Fruit fly (Drosophila melanogaster) whole organism, wandering third instar larva: ENCODE results near the gene CG14024.

Source experiments
- Abd-B ChIP-seq: fragments of >200 bp; optimal IDR thresholded peaks from 2 replicates; lab custom pipeline; 2017; ENCODE audit warnings: missing biosample characterization, missing genetic modification characterization
- CG32264 ChIP-seq: fragments of 200-800 bp; sonication (Bioruptor generic); optimal IDR thresholded peaks from 2 replicates; lab custom pipeline; 2016; ENCODE audit warnings: missing biosample characterization, missing genetic modification characterization
- CG9705 ChIP-seq: fragments of 200-800 bp; sonication (Bioruptor generic); optimal IDR thresholded peaks from 2 replicates; lab custom pipeline; 2018; ENCODE audit warnings: missing biosample characterization, mild to moderate bottlenecking, missing genetic modification characterization
- CrebA ChIP-seq: fragments of 200-800 bp; sonication (Bioruptor generic); optimal IDR thresholded peaks from 2 replicates; lab custom pipeline; 2016; ENCODE audit warnings: missing biosample characterization, mild to moderate bottlenecking, missing genetic modification characterization, borderline replicate concordance
- Dfd ChIP-seq: fragments of >200 bp; optimal IDR thresholded peaks from 2 replicates; lab custom pipeline; 2017; ENCODE audit warnings: missing biosample characterization, missing genetic modification characterization
- Dif ChIP-seq: fragments of 200-275, 200-300 bp; sonication (Bioruptor generic); optimal IDR thresholded peaks from 2 replicates; lab custom pipeline; 2018; ENCODE audit warnings: missing biosample characterization, missing genetic modification characterization; ENCODE audit not compliant: partially characterized antibody
- GATAd ChIP-seq: sonication (Bioruptor generic); optimal IDR thresholded peaks from 2 replicates; lab custom pipeline; 2016; ENCODE audit warnings: missing biosample characterization, missing genetic modification characterization
- HLH106 ChIP-seq: fragments of 200-800 bp; optimal IDR thresholded peaks from 3 replicates; lab custom pipeline; 2019; ENCODE audit warnings: missing biosample characterization, mild to moderate bottlenecking, missing genetic modification characterization, moderate library complexity
- Hnf4 ChIP-seq: fragments of 200-800 bp; sonication (Bioruptor generic); optimal IDR thresholded peaks from 2 replicates; lab custom pipeline; 2016; ENCODE audit warnings: missing biosample characterization, mild to moderate bottlenecking, missing genetic modification characterization
- Hr83 ChIP-seq: fragments of 200-300 bp; sonication (Bioruptor generic); optimal IDR thresholded peaks from 2 replicates; lab custom pipeline; 2016; ENCODE audit warnings: missing biosample characterization, mild to moderate bottlenecking, missing genetic modification characterization, moderate library complexity; ENCODE audit not compliant: poor library complexity, severe bottlenecking
- Jra ChIP-seq: sonication (Bioruptor generic); optimal IDR thresholded peaks from 2 replicates; lab custom pipeline; 2016; ENCODE audit warnings: missing biosample characterization, missing genetic modification characterization
- Myc ChIP-seq: fragments of >200 bp; optimal IDR thresholded peaks from 2 replicates; lab custom pipeline; 2017
- OdsH ChIP-seq: fragments of 200-800 bp; sonication (Bioruptor generic); optimal IDR thresholded peaks from 2 replicates; lab custom pipeline; 2016; ENCODE audit warnings: missing biosample characterization, mild to moderate bottlenecking, missing genetic modification characterization
- Rel ChIP-seq, 2 experiments: fragments of 200-800 bp; sonication (Bioruptor generic) in 1 of 2; optimal IDR thresholded peaks; 2 replicates in 1 of 2; 3 replicates in 1 of 2; lab custom pipeline; 2016 to 2019; ENCODE audit warnings: mild to moderate bottlenecking in 2 of 2, missing biosample characterization in 2 of 2, missing genetic modification characterization in 2 of 2, moderate library complexity in 1 of 2
- Sp1 ChIP-seq: fragments of 200-800 bp; sonication (Bioruptor generic); optimal IDR thresholded peaks from 3 replicates; lab custom pipeline; 2019; ENCODE audit warnings: missing biosample characterization, mild to moderate bottlenecking, missing genetic modification characterization, moderate library complexity
- Vsx2 ChIP-seq: fragments of 200-300, 225-300 bp; sonication (Bioruptor generic); optimal IDR thresholded peaks from 2 replicates; lab custom pipeline; 2018; ENCODE audit warnings: missing biosample characterization, missing genetic modification characterization; ENCODE audit not compliant: partially characterized antibody
- br ChIP-seq: fragments of 200-800 bp; sonication (Bioruptor generic); optimal IDR thresholded peaks from 2 replicates; lab custom pipeline; 2016; ENCODE audit warnings: missing biosample characterization, missing genetic modification characterization
- brk ChIP-seq: fragments of 200-800 bp; sonication (Bioruptor generic); optimal IDR thresholded peaks from 2 replicates; lab custom pipeline; 2016; ENCODE audit warnings: missing biosample characterization, mild to moderate bottlenecking, missing genetic modification characterization
- dl ChIP-seq, 2 experiments: fragments of 175-275, 200-275 bp in 1 of 2; fragments of 200-275 bp in 1 of 2; sonication (Bioruptor generic); optimal IDR thresholded peaks; lab custom pipeline; 2018; ENCODE audit warnings: mild to moderate bottlenecking in 2 of 2, missing biosample characterization in 2 of 2, missing genetic modification characterization in 2 of 2, moderate library complexity in 2 of 2; ENCODE audit not compliant: partially characterized antibody in 2 of 2, insufficient read depth in 1 of 2
- dmrt93B ChIP-seq: fragments of 200-800 bp; sonication (Bioruptor generic); optimal IDR thresholded peaks from 2 replicates; lab custom pipeline; 2018; ENCODE audit warnings: missing biosample characterization, mild to moderate bottlenecking, missing genetic modification characterization
- dsf ChIP-seq: sonication (Bioruptor generic); optimal IDR thresholded peaks from 2 replicates; lab custom pipeline; 2016; ENCODE audit warnings: missing biosample characterization, missing genetic modification characterization, borderline replicate concordance
- ey ChIP-seq: fragments of 200-800 bp; sonication (Bioruptor generic); optimal IDR thresholded peaks from 2 replicates; lab custom pipeline; 2016; ENCODE audit warnings: missing biosample characterization, missing genetic modification characterization
- foxo ChIP-seq, 2 experiments: fragments of 200-800 bp; sonication (Bioruptor generic); optimal IDR thresholded peaks; 2 replicates in 1 of 2; 3 replicates in 1 of 2; lab custom pipeline; 2016 to 2017; ENCODE audit warnings: missing biosample characterization in 2 of 2, missing genetic modification characterization in 2 of 2
- fru ChIP-seq: fragments of 200-800 bp; sonication (Bioruptor generic); optimal IDR thresholded peaks from 3 replicates; lab custom pipeline; 2016; ENCODE audit warnings: missing biosample characterization, mild to moderate bottlenecking, missing genetic modification characterization
- h ChIP-seq: fragments of 200-800 bp; sonication (Bioruptor generic); optimal IDR thresholded peaks from 3 replicates; lab custom pipeline; 2016; ENCODE audit warnings: missing biosample characterization, mild to moderate bottlenecking, missing genetic modification characterization
- jim ChIP-seq: fragments of 175-275, 200-325 bp; sonication (Bioruptor generic); optimal IDR thresholded peaks from 2 replicates; lab custom pipeline; 2016; ENCODE audit warnings: missing biosample characterization, mild to moderate bottlenecking, missing genetic modification characterization
- lola ChIP-seq: fragments of >200 bp; optimal IDR thresholded peaks from 2 replicates; lab custom pipeline; 2017; ENCODE audit warnings: missing biosample characterization, missing genetic modification characterization
- pan ChIP-seq: fragments of >200 bp; optimal IDR thresholded peaks from 2 replicates; lab custom pipeline; 2017
- psq ChIP-seq: fragments of 200-800 bp; sonication (Bioruptor generic); optimal IDR thresholded peaks from 3 replicates; lab custom pipeline; 2017; ENCODE audit warnings: missing biosample characterization, mild to moderate bottlenecking, missing genetic modification characterization, moderate library complexity
- rgr ChIP-seq: fragments of 200-800 bp; sonication (Bioruptor generic); optimal IDR thresholded peaks from 3 replicates; lab custom pipeline; 2016; ENCODE audit warnings: missing biosample characterization, mild to moderate bottlenecking, missing genetic modification characterization
- sv ChIP-seq: fragments of 200-800 bp; sonication (Bioruptor generic); optimal IDR thresholded peaks from 3 replicates; lab custom pipeline; 2016; ENCODE audit warnings: missing biosample characterization, missing genetic modification characterization
- tai ChIP-seq: sonication (Bioruptor generic); optimal IDR thresholded peaks from 2 replicates; lab custom pipeline; 2016; ENCODE audit warnings: missing biosample characterization, missing genetic modification characterization
- usp ChIP-seq: fragments of >200 bp; optimal IDR thresholded peaks from 2 replicates; lab custom pipeline; 2017; ENCODE audit warnings: missing biosample characterization, missing genetic modification characterization
- woc ChIP-seq: sonication (Bioruptor generic); optimal IDR thresholded peaks from 2 replicates; lab custom pipeline; 2016; ENCODE audit warnings: missing biosample characterization, mild to moderate bottlenecking, missing genetic modification characterization

CG14024 gene

dm6 chr2L:5314630-5315159 lies at the start of gene CG14024:
CG14024 (minus strand) TSS chr2L:5314895.
- TF ChIP-seq fru (no peak), usp (no peak), woc (GFP tag; lab: Kevin White, UChicago) (no peak), Dif (GFP tag; lab: Kevin White, UChicago) (peak; percentile 28)
- TF ChIP-seq, all 38 proteins: peak for 1

dm6 chr2L:5362351-5362750 lies 47.7 kb upstream of the CG14024 start:
- TF ChIP-seq rgr (GFP tag; lab: Kevin White, UChicago) (no peak), psq (GFP tag; lab: Kevin White, UChicago) (no peak)
- TF ChIP-seq, all 38 proteins: peak for 0

dm6 chr2L:5353454-5353853 lies 38.8 kb upstream of the CG14024 start:
- TF ChIP-seq jim (GFP tag; lab: Kevin White, UChicago) (no peak), psq (GFP tag; lab: Kevin White, UChicago) (no peak), HLH106 (no peak), dsf (GFP tag; lab: Kevin White, UChicago) (no peak), brk (GFP tag; lab: Kevin White, UChicago) (no peak), woc (GFP tag; lab: Kevin White, UChicago) (no peak), Hnf4 (no peak), Vsx2 (no peak), br (no peak), Dif (GFP tag; lab: Kevin White, UChicago) (no peak), pan (lab: Kevin White, UChicago) (no peak), usp (no peak), ey (GFP tag; lab: Kevin White, UChicago) (no peak), GATAd (GFP tag; lab: Kevin White, UChicago) (no peak), sv (no peak), rgr (GFP tag; lab: Kevin White, UChicago) (no peak), tai (no peak), Myc (no peak)

dm6 chr2L:5348591-5348990 lies 33.9 kb upstream of the CG14024 start:
- TF ChIP-seq Hr83 (GFP tag; lab: Kevin White, UChicago) = no peak
- TF ChIP-seq dmrt93B (GFP tag; lab: Kevin White, UChicago) = no peak
- no peak for TF ChIP-seq fru
- no peak for TF ChIP-seq HLH106

- no peak for TF ChIP-seq foxo (GFP tag; optimal IDR thresholded peaks at IDR 0.05; lab: Kevin White, UChicago)
- no peak for TF ChIP-seq jim (GFP tag; lab: Kevin White, UChicago)
- TF ChIP-seq CrebA (GFP tag; lab: Kevin White, UChicago) = no peak
- no peak for TF ChIP-seq Hnf4
- TF ChIP-seq Dfd (GFP tag; lab: Kevin White, UChicago) = no peak
- no peak for TF ChIP-seq fru
- TF ChIP-seq psq (GFP tag; lab: Kevin White, UChicago) = no peak
- no peak for TF ChIP-seq woc (GFP tag; lab: Kevin White, UChicago)
- no peak for TF ChIP-seq lola
- TF ChIP-seq dmrt93B (GFP tag; lab: Kevin White, UChicago) = no peak
- no peak for TF ChIP-seq rgr (GFP tag; lab: Kevin White, UChicago)
- TF ChIP-seq Abd-B (GFP tag; lab: Kevin White, UChicago) = no peak
- no peak for TF ChIP-seq br
- no peak for TF ChIP-seq CG9705
Measured at dm6 chr2L:5345900-5346299, 31.2 kb upstream of the CG14024 start, which contains the start of gene nompC. nompC (plus strand) TSS chr2L:5346200.

- TF ChIP-seq fru (peak; percentile 89), dsf (GFP tag; lab: Kevin White, UChicago) (no peak), h (GFP tag; lab: Kevin White, UChicago) (peak; percentile 93), CrebA (GFP tag; lab: Kevin White, UChicago) (peak; percentile 19), Hnf4 (peak; percentile 77), br (peak; percentile 88), HLH106 (peak; percentile 93), dmrt93B (GFP tag; lab: Kevin White, UChicago) (peak; percentile 80), OdsH (GFP tag; lab: Kevin White, UChicago) (peak; percentile 95), woc (GFP tag; lab: Kevin White, UChicago) (peak; percentile 61), CG9705 (peak; percentile 80), CG32264 (GFP tag; lab: Kevin White, UChicago) (peak; percentile 32), pan (lab: Kevin White, UChicago) (no peak), jim (GFP tag; lab: Kevin White, UChicago) (no peak), Jra (GFP tag; lab: Kevin White, UChicago) (peak; percentile 60), Dfd (GFP tag; lab: Kevin White, UChicago) (peak; percentile 68), rgr (GFP tag; lab: Kevin White, UChicago) (peak; percentile 92), GATAd (GFP tag; lab: Kevin White, UChicago) (peak; percentile 69), Sp1 (peak; percentile 84), ey (GFP tag; lab: Kevin White, UChicago) (peak; percentile 90), Rel (GFP tag; optimal IDR thresholded peaks at IDR 0.05; lab: Kevin White, UChicago) (peak; percentile 49), Rel (tag; optimal IDR thresholded peaks at IDR 0.05; lab: Kevin White, UChicago) (peak; percentile 55), Abd-B (GFP tag; lab: Kevin White, UChicago) (no peak), foxo (GFP tag; optimal IDR thresholded peaks at IDR 0.05; lab: Kevin White, UChicago) (peak; percentile 47 to 95), sv (peak; percentile 93), dl (GFP tag; optimal IDR thresholded peaks at IDR 0.05; lab: Kevin White, UChicago; ENCODE audit: insufficient read depth in 1 of 2, partially characterized antibody in 2 of 2) (no peak)
Measured at dm6 chr2L:5342119-5342817, 27.6 kb upstream of the CG14024 start, which contains the start of gene Acsf2. Acsf2 (minus strand) TSS chr2L:5342234.
